Worm (Caenorhabditis elegans) whole organism, midembryonic: ENCODE measurements around the gene R02F2.8.
A peak's percentile ranks its signal among the peaks of the same experiment; 100 is the strongest.

Experiments
- T22C8.4 ChIP-seq: fragments of 200-800 bp; sonication (Bioruptor generic); IDR thresholded peaks from 2 replicates; pipeline ENCODE4 v1.3.6; 2022; ENCODE audit warnings: missing genetic modification characterization, missing compliant biosample characterization
- cog-1 ChIP-seq: sonication (generic microtip); optimal IDR thresholded peaks from 2 replicates; lab custom pipeline; 2016; ENCODE audit warnings: missing genetic modification characterization, missing compliant biosample characterization
- flt-1 ChIP-seq: fragments of 200-800 bp; sonication (Bioruptor generic); IDR thresholded peaks from 2 replicates; pipeline ENCODE4 v1.3.6; 2022; ENCODE audit warnings: missing genetic modification characterization, missing compliant biosample characterization
- klf-2 ChIP-seq: fragments of 200-800 bp; sonication (Bioruptor generic); conservative IDR thresholded peaks from 2 replicates; pipeline ENCODE4 v1.3.6; 2022; ENCODE audit warnings: missing genetic modification reagents, missing genetic modification characterization, missing compliant biosample characterization
- med-1 ChIP-seq: sonication (generic microtip); optimal IDR thresholded peaks from 2 replicates; lab custom pipeline; 2017; ENCODE audit warnings: missing genetic modification characterization, mild to moderate bottlenecking, missing compliant biosample characterization, antibody characterized with exemption, missing genetic modification reagents; ENCODE audit not compliant: insufficient read depth
- ref-1 ChIP-seq: fragments of 200-800 bp; sonication (Bioruptor generic); conservative IDR thresholded peaks from 2 replicates; pipeline ENCODE4 v1.3.6; 2022; ENCODE audit warnings: missing genetic modification reagents, missing genetic modification characterization, missing compliant biosample characterization
- ztf-23 ChIP-seq: fragments of 200-800 bp; sonication (Bioruptor generic); IDR thresholded peaks from 2 replicates; pipeline ENCODE4 v1.3.6; 2022; ENCODE audit warnings: missing genetic modification reagents, missing genetic modification characterization, missing compliant biosample characterization
- ztf-29 ChIP-seq: fragments of 200-800 bp; sonication (Bioruptor generic); IDR thresholded peaks from 2 replicates; pipeline ENCODE4 v1.3.6; 2022; ENCODE audit warnings: missing genetic modification reagents, missing genetic modification characterization, missing compliant biosample characterization

DNA sequence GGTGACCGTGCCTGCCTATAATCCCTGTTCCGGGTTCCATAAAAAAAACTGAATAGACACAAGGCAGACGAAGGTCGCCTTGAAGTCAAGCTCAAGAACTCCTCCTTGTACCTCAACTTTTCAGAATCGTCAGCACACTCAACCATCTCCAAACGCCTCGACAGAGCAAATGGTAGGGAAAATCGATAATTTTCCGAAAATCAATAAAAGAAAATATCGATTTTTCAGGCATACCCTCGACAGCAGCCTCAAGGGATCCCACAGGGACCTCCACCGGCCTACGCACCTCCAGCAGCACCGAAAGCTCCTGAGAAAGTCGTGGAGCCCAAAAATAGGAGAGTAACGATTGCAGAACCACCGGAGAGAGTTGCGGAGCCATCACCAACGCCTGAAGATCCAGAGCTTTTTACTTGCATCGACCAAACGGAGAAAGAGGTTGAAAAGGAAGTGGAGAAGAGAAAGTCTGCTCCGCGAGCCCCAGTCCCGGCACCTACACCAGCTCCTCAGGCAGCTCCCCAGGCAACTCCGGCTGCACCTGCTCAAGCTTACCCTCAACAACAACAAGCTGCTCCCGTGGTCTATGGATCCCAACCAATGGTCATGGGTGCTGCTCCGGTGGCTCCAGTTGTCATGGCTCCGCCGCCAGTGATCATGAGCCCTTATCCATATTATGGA, 15.4 kb downstream of the R02F2.8 start:
- TF ChIP-seq med-1 (GFP tag; lab: Kevin White, UChicago), result no peak
- no peak for TF ChIP-seq ref-1 (GFP tag; lab: Robert Waterston, UW)
- TF ChIP-seq T22C8.4 (GFP tag; lab: Robert Waterston, UW), result peak; percentile 74
- TF ChIP-seq flt-1 (GFP tag; lab: Robert Waterston, UW), result no peak
- no peak for TF ChIP-seq ztf-29 (GFP tag; lab: Robert Waterston, UW)
- TF ChIP-seq cog-1 (tag; lab: Kevin White, UChicago), result no peak
- TF ChIP-seq klf-2 (GFP tag; lab: Robert Waterston, UW), result no peak
- TF ChIP-seq ztf-23 (GFP tag; lab: Robert Waterston, UW), result no peak
